Fruit fly (Drosophila melanogaster): ENCODE results near the gene loaf.

dm6 chr3L:11788195-11788594 lies 22.2 kb upstream of the loaf start:
- no peak for TF ChIP-seq CTCF (optimal IDR thresholded peaks at IDR 0.05)
- TF ChIP-seq CG8478 (optimal IDR thresholded peaks at IDR 0.05) = no peak
